Worm (Caenorhabditis elegans) whole organism, L4/young adult: ENCODE measurements around the gene srsx-35.

Experiments used
- W03F9.2 ChIP-seq: fragments of 150-350 bp; optimal IDR thresholded peaks from 2 replicates; lab custom pipeline; 2014; ENCODE audit warnings: missing biosample characterization, missing genetic modification characterization
- dao-5 ChIP-seq: sonication (generic microtip); optimal IDR thresholded peaks from 2 replicates; lab custom pipeline; 2016; ENCODE audit warnings: missing genotype, missing genetic modification characterization, moderate library complexity, missing compliant biosample characterization
- him-1 ChIP-seq: sonication (generic microtip); optimal IDR thresholded peaks from 2 replicates; lab custom pipeline; 2016; ENCODE audit warnings: missing genotype, missing genetic modification reagents, missing genetic modification characterization, missing compliant biosample characterization

ce11 chrV:20656626-20657025 is 24.6 kb upstream of the srsx-35 start:
- TF ChIP-seq W03F9.2 (tag; lab: Kevin White, UChicago) (no peak), him-1 (no peak), dao-5 (no peak)
